Worm (Caenorhabditis elegans): ENCODE measurements around the gene srx-133.
A peak's percentile ranks its signal among the peaks of the same experiment; 100 is the strongest.

Gene srx-133

DNA sequence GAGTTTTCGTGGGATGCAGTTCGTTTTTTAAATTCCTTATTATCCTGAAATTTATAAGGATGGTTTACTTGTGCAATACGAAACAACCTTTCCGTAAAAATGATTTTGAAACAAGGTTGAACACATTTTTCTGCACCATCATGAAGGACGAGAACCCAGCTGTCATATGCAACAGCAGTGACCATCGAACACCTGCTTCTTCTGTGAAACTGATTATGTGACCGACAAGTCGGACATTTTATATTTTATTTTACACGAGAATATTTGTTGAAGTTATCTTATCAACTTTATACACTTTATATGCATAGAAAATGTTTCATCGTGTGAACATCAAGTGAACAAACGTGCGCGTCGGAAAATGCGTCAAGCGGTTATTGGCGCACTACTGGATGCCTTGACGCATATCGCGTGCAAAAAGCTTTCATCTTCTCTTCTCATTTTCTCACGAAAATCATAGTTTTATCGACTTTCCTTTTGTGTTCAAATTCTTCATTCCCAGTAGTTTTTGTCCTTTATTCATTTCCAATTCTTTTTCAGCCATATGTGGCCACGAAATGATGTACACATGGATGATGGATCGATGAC, 29.6 kb upstream of the srx-133 start, which contains the start of gene sel-10 (continued):
- TF ChIP-seq php-3 (GFP tag; IDR thresholded peaks at IDR 0.05) = peak; percentile 71
- TF ChIP-seq F10B5.3 (tag; optimal IDR thresholded peaks at IDR 0.05) = peak; percentile 23
- TF ChIP-seq spr-3 (GFP tag; optimal IDR thresholded peaks at IDR 0.05) = no peak
- TF ChIP-seq mdl-1 (tag; optimal IDR thresholded peaks at IDR 0.05) = no peak
- TF ChIP-seq Y5F2A.4 (GFP tag; optimal IDR thresholded peaks at IDR 0.05) = no peak
- TF ChIP-seq mep-1 (tag; optimal IDR thresholded peaks at IDR 0.05) = no peak
- TF ChIP-seq mxl-2 (GFP tag; conservative IDR thresholded peaks at IDR 0.05) = no peak
- TF ChIP-seq nhr-102 (tag; optimal IDR thresholded peaks at IDR 0.05) = no peak
- no peak for TF ChIP-seq spr-1 (tag; optimal IDR thresholded peaks at IDR 0.05)
- TF ChIP-seq saeg-2 (GFP tag; IDR thresholded peaks at IDR 0.05) = no peak
- peak; percentile 60 for TF ChIP-seq nhr-11 (tag; optimal IDR thresholded peaks at IDR 0.05)
- TF ChIP-seq nhr-111 (GFP tag; optimal IDR thresholded peaks at IDR 0.05) = no peak
- peak; percentile 66 for TF ChIP-seq hlh-30 (tag; optimal IDR thresholded peaks at IDR 0.05; ENCODE audit: insufficient read depth)
- no peak for TF ChIP-seq nhr-77 (tag; optimal IDR thresholded peaks at IDR 0.05)
- TF ChIP-seq nhr-237 (tag; optimal IDR thresholded peaks at IDR 0.05) = no peak
- TF ChIP-seq daf-8 (GFP tag; IDR thresholded peaks at IDR 0.05) = no peak
- peak in 1 of 2 experiments; percentile 59 for TF ChIP-seq unc-62 (GFP tag; optimal IDR thresholded peaks at IDR 0.05 in 1 of 2)
- TF ChIP-seq unc-62 (tag; optimal IDR thresholded peaks at IDR 0.05) = no peak
- peak; percentile 52 for TF ChIP-seq nhr-28 (tag; optimal IDR thresholded peaks at IDR 0.05)
- TF ChIP-seq zfp-3 (GFP tag; conservative IDR thresholded peaks at IDR 0.05) = no peak
- peak; percentile 66 for TF ChIP-seq duxl-1 (tag; optimal IDR thresholded peaks at IDR 0.05; ENCODE audit: poor library complexity)
- no peak for TF ChIP-seq zfp-2 (tag; optimal IDR thresholded peaks at IDR 0.05)
- no peak for TF ChIP-seq unc-39 (tag; optimal IDR thresholded peaks at IDR 0.05)
- TF ChIP-seq F44E2.7 (GFP tag; IDR thresholded peaks at IDR 0.05) = no peak
- TF ChIP-seq nhr-48 (tag; optimal IDR thresholded peaks at IDR 0.05) = peak; percentile 36
- no peak for TF ChIP-seq ctbp-1 (GFP tag; IDR thresholded peaks at IDR 0.05)
- TF ChIP-seq Y105C5A.15 (GFP tag; IDR thresholded peaks at IDR 0.05) = no peak
- no peak for TF ChIP-seq jun-1 (tag; optimal IDR thresholded peaks at IDR 0.05)
- TF ChIP-seq snpc-4 (tag; optimal IDR thresholded peaks at IDR 0.05) = no peak
- TF ChIP-seq F37D6.2 (tag; optimal IDR thresholded peaks at IDR 0.05) = peak; percentile 36
- 0 out of 2 replicates have a peak, but pooled peaks have one; percentile 33 for TF ChIP-seq arid-1 (GFP tag; conservative IDR thresholded peaks at IDR 0.05)
- TF ChIP-seq pha-4 (GFP tag; IDR thresholded peaks at IDR 0.05) = peak; percentile 30; the same call in 1 of the 2 replicates
- TF ChIP-seq pha-4 (tag; optimal IDR thresholded peaks at IDR 0.05) = peak; percentile 47
- peak; percentile 66 for TF ChIP-seq lin-13 (GFP tag; optimal IDR thresholded peaks at IDR 0.05)
- TF ChIP-seq dpl-1 (GFP tag; optimal IDR thresholded peaks at IDR 0.05) = peak; percentile 76

DNA sequence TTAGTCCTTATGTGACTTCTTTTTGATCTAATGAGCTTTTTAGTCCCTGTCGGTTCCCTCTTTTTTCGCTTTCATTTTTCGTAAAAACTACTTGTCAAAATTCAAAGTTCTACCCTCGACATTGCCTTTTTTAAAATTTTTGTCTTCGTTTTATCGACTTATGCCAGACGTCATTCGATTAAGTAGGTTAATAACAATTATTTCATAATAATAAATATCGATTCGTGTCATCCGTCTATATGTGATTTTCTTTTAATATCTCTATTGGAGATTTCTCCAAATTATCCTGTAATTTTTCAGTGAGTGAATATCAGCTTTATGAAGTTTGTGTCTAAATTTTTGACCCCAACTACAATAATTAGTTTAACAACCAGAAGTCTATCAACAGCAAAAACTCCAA, 25.7 kb upstream of the srx-133 start, which contains the start of gene hpo-31:
Gene hpo-31, plus strand, starts transcription at position 301 of the 400 bp plus-strand sequence.
- TF ChIP-seq unc-39 (tag; optimal IDR thresholded peaks at IDR 0.05) (no peak), aha-1 (tag) (peak; percentile 72)

DNA sequence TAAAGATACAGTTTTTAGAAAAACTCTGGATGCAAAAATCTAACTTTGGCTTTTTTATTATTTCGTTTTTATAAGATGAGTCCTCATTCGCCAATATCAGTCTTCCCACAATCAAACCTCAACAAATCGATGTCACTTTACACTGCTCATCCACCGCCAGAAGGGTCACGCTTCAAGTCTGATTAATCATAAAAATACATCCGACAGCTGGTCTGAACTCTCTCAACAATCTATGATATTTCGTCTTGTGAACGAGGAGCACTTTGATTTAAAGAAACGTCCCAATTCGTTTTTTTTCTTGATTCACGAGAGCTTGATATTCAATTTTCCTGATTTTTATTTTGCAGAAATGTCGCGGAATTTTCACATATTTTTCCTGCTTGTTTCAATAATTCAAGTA, 20.6 kb upstream of the srx-133 start, which contains the start of gene nrf-5:
Gene nrf-5, plus strand, starts transcription at position 348 of the 400 bp plus-strand sequence.
- TF ChIP-seq aha-1 (tag) (peak; percentile 2), skn-1 (tag; optimal IDR thresholded peaks at IDR 0.05) (no peak), fkh-10 (GFP tag; optimal IDR thresholded peaks at IDR 0.05) (no peak), cey-2 (tag; optimal IDR thresholded peaks at IDR 0.05; ENCODE audit: borderline replicate concordance, insufficient read depth) (no peak), unc-62 (GFP tag; optimal IDR thresholded peaks at IDR 0.05 in 1 of 2) (peak in 1 of 2 experiments; percentile 75), unc-62 (tag; optimal IDR thresholded peaks at IDR 0.05) (no peak), mxl-2 (GFP tag; conservative IDR thresholded peaks at IDR 0.05) (no peak)
